Worm (Caenorhabditis elegans) whole organism, L2 larva: ENCODE data around the gene C33G8.2.
A peak's percentile ranks its signal among the peaks of the same experiment; 100 is the strongest.

Experiments
- C34F6.9 ChIP-seq: fragments of 150-350 bp; optimal IDR thresholded peaks from 2 replicates; lab custom pipeline; 2014; ENCODE audit warnings: missing biosample characterization, missing genetic modification characterization
- R02D3.7 ChIP-seq: fragments of 150-350 bp; optimal IDR thresholded peaks from 2 replicates; lab custom pipeline; 2014; ENCODE audit warnings: missing biosample characterization, missing genetic modification characterization
- aly-2 ChIP-seq: fragments of 150-350 bp; optimal IDR thresholded peaks from 2 replicates; lab custom pipeline; 2014; ENCODE audit warnings: missing biosample characterization, missing genetic modification characterization
- blmp-1 ChIP-seq: sonication (generic microtip); optimal IDR thresholded peaks from 2 replicates; lab custom pipeline; 2017; ENCODE audit warnings: missing genetic modification characterization, mild to moderate bottlenecking, missing compliant biosample characterization, antibody characterized with exemption, moderate library complexity; ENCODE audit not compliant: insufficient read depth
- elt-3 ChIP-seq: sonication (generic microtip); optimal IDR thresholded peaks from 2 replicates; lab custom pipeline; 2017; ENCODE audit warnings: missing biosample characterization, missing genetic modification characterization
- lin-13 ChIP-seq: fragments of 150-350 bp; optimal IDR thresholded peaks from 2 replicates; lab custom pipeline; 2014; ENCODE audit warnings: missing biosample characterization, missing genetic modification reagents, missing genetic modification characterization
- snpc-4 ChIP-seq: fragments of 150-350 bp; optimal IDR thresholded peaks from 2 replicates; lab custom pipeline; 2014; ENCODE audit warnings: missing biosample characterization, missing genetic modification characterization
- unc-62 ChIP-seq: fragments of 150-350 bp; optimal IDR thresholded peaks from 2 replicates; lab custom pipeline; 2014; ENCODE audit warnings: missing biosample characterization, missing genetic modification reagents, missing genetic modification characterization

The C33G8.2 gene

DNA sequence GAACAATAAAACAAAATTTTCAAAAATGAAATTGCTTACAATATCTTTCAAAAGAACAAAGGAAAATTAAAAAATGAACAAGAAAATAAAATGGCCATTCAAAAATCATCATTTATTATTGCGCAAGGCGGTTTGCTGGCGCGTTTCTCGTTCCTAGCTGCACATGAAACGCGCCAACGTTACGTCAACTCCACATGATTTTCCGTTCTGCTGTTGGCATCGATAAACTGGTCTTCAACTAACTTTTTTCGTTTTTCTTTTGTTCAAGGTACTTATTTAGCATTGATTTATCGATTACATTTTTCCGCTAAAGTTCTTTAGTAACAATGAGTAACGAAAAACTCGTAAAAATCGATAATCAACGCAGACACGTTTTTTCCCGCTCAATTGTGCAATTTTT is 50.8 kb downstream of the C33G8.2 start, which contains the start of the genes Y57E12AL.6 and Y57E12AL.1 (continued):
- TF ChIP-seq C34F6.9 (peak; percentile 93), unc-62 (GFP tag; lab: Kevin White, UChicago) (no peak), R02D3.7 (tag; lab: Kevin White, UChicago) (peak; percentile 7), elt-3 (tag; lab: Kevin White, UChicago) (no peak), lin-13 (GFP tag; lab: Kevin White, UChicago) (peak; percentile 73), snpc-4 (tag; lab: Kevin White, UChicago) (peak; percentile 60), aly-2 (tag; lab: Kevin White, UChicago) (no peak), blmp-1 (tag; lab: Kevin White, UChicago) (peak; percentile 36)
